Worm (Caenorhabditis elegans): Measurements from ENCODE around the gene flp-23.

Gene flp-23

DNA sequence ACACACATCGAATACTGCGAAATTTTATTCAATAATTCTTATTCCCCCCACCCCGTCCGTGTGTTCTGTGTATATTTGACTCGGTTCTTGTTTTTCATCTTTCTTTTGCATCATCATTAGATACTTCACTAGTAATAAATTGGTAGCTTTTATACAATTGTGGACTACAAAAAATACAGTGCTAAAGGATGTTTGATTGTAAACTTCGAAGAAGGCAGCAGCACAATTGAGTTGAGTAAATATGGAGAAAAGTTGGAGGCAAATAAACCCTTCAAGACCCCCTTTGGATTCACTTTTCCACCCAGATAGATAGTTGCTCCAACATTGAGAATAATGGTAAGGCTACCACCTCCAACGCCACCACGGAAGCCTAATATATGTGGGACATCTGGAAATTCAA lies 42.8 kb downstream of the flp-23 start, which contains the start of gene B0303.7:
TSS of gene B0303.7 (plus strand) at position 301 of the 400 bp plus-strand sequence.
- TF ChIP-seq pha-4 (tag; optimal IDR thresholded peaks at IDR 0.05) (peak; percentile 3), jun-1 (tag; optimal IDR thresholded peaks at IDR 0.05) (no peak)

DNA sequence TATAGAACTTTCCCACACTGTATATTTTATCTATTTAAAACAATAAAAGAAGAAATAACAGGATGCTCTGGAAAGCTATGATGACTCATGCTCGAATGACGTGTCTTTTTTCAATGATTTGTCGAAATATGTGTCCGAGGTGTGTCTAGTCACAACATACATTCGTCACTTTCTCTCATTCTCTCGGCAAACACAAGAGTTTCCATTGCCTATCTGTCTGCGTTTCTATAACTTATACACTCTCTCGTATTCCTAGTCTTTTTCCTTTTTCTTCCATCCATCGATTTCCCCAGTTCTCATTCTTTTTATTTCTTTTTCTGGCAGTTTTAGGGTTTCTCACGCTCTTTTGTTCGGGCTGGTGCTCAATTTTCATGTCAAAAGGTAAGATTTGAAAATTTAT lies 46.1 kb downstream of the flp-23 start:
- TF ChIP-seq nhr-77 (tag; optimal IDR thresholded peaks at IDR 0.05) = no peak
- no peak for TF ChIP-seq ztf-11 (tag; optimal IDR thresholded peaks at IDR 0.05)
- peak; percentile 36 for TF ChIP-seq elt-2 (tag; optimal IDR thresholded peaks at IDR 0.05)
- peak; percentile 53 for TF ChIP-seq nfya-1 (tag; optimal IDR thresholded peaks at IDR 0.05; ENCODE audit: insufficient read depth)
- peak; percentile 7 for TF ChIP-seq ceh-28 (tag; optimal IDR thresholded peaks at IDR 0.05)
- TF ChIP-seq jun-1 (tag; optimal IDR thresholded peaks at IDR 0.05) = peak; percentile 37
- TF ChIP-seq snpc-4 (tag; optimal IDR thresholded peaks at IDR 0.05) = no peak
- peak; percentile 16 for TF ChIP-seq nhr-23 (tag; optimal IDR thresholded peaks at IDR 0.05)
- no peak for TF ChIP-seq daf-12 (tag; optimal IDR thresholded peaks at IDR 0.05)
- no peak for TF ChIP-seq ztf-4 (tag; optimal IDR thresholded peaks at IDR 0.05)
- no peak for TF ChIP-seq ceh-9 (tag; optimal IDR thresholded peaks at IDR 0.05)
- TF ChIP-seq mdl-1 (tag; optimal IDR thresholded peaks at IDR 0.05) = no peak
- no peak for TF ChIP-seq nhr-76 (tag; optimal IDR thresholded peaks at IDR 0.05)
- peak; percentile 5 for TF ChIP-seq lin-15B (tag; optimal IDR thresholded peaks at IDR 0.05)
- TF ChIP-seq pqm-1 (tag; optimal IDR thresholded peaks at IDR 0.05) = peak; percentile 33
- TF ChIP-seq sea-2 (GFP tag; optimal IDR thresholded peaks at IDR 0.05) = no peak
- peak; percentile 38 for TF ChIP-seq fos-1 (tag; optimal IDR thresholded peaks at IDR 0.05)
- peak; percentile 38 for TF ChIP-seq pha-4 (tag; optimal IDR thresholded peaks at IDR 0.05)
- TF ChIP-seq aly-2 (tag; optimal IDR thresholded peaks at IDR 0.05) = no peak
- no peak for TF ChIP-seq lin-39 (tag; optimal IDR thresholded peaks at IDR 0.05)
- peak; percentile 2 for TF ChIP-seq skn-1 (tag; optimal IDR thresholded peaks at IDR 0.05)
- no peak for TF ChIP-seq zag-1 (tag; optimal IDR thresholded peaks at IDR 0.05)
- no peak for TF ChIP-seq fkh-10 (GFP tag; optimal IDR thresholded peaks at IDR 0.05)
- no peak for TF ChIP-seq elt-3 (tag; optimal IDR thresholded peaks at IDR 0.05)
- TF ChIP-seq egl-5 (tag; optimal IDR thresholded peaks at IDR 0.05) = no peak
- no peak for TF ChIP-seq ceh-16 (tag; optimal IDR thresholded peaks at IDR 0.05)
- TF ChIP-seq elt-1 (tag; optimal IDR thresholded peaks at IDR 0.05) = no peak

DNA sequence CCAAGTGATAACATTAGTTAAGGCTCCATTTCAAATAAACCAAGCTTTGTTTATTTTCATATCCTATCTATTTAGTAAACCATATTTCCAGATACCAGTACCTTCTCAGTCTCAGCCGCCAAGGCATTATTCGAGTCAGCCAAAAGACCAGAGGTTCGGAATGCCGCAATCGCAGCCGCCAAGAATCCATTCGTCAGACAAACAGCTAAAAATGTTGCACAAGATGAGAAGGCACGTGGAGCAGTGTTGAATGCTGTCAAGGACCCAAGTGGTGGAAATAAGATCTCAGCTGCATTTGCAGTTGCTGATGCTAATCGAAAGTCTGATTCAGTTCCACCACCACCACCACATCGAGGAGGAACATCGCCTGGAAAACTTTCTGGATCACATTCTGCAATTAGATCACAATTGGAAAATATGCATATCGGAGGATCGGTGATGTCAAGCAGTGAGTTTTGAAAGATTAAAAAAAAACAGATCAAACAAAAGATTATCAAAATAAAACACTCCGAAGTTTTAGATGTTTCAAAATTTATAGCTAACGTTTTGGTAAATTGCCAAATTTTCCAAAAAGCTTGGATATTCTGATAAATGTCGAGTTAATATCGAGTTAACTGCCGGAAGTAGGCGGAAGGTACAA lies 46.8 kb downstream of the flp-23 start:
- TF ChIP-seq hmg-11 (tag; optimal IDR thresholded peaks at IDR 0.05) (no peak), nhr-76 (tag; optimal IDR thresholded peaks at IDR 0.05) (no peak), nhr-43 (tag; optimal IDR thresholded peaks at IDR 0.05; ENCODE audit: poor library complexity, severe bottlenecking) (no peak), sea-2 (GFP tag; optimal IDR thresholded peaks at IDR 0.05) (no peak), unc-39 (tag; optimal IDR thresholded peaks at IDR 0.05) (no peak), jun-1 (tag; optimal IDR thresholded peaks at IDR 0.05) (no peak), ztf-4 (tag; optimal IDR thresholded peaks at IDR 0.05) (no peak), nhr-28 (tag; optimal IDR thresholded peaks at IDR 0.05) (no peak), ceh-28 (tag; optimal IDR thresholded peaks at IDR 0.05) (no peak), mml-1 (tag; optimal IDR thresholded peaks at IDR 0.05) (no peak), daf-12 (tag; optimal IDR thresholded peaks at IDR 0.05) (no peak), skn-1 (tag; optimal IDR thresholded peaks at IDR 0.05) (no peak), fos-1 (tag; optimal IDR thresholded peaks at IDR 0.05) (no peak), ceh-9 (tag; optimal IDR thresholded peaks at IDR 0.05) (no peak), nfya-1 (tag; optimal IDR thresholded peaks at IDR 0.05; ENCODE audit: insufficient read depth) (no peak), zag-1 (tag; optimal IDR thresholded peaks at IDR 0.05) (no peak), elt-3 (tag; optimal IDR thresholded peaks at IDR 0.05) (no peak), nhr-25 (tag; optimal IDR thresholded peaks at IDR 0.05) (no peak), pqm-1 (tag; optimal IDR thresholded peaks at IDR 0.05) (no peak)

DNA sequence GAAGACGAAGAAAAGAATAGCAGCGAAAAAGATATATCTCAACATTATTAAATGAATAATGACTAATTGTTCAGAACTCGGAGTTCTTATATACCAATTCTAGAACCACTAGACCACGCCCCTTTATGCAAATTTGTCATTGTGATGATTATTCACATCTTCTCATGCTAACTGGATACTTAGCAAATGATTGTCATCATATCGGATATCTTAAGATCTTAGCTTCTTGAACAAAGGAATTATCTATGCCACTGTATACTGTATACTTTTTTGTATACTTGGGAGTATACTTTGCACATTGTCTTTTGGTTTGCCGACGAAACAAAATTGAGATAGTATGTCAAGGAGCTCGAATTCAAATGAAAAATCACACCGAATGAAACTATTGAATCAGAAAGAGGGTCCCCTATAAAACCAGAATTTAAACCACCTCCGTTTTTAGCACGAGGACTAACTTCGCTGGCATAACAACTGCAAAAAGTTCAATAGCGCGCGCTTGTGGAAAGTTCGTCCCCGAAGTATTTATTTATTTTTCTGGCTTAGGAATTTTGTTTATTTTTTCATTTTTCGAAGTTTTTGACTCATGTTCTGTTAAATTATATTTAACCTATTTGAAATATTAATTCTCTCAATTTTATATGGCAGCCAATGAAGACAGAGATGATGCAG lies 49.9 kb downstream of the flp-23 start, which contains the start of the genes sdz-1 and vps-33.1:
TSS of gene sdz-1 (minus strand) at position 51 of the 669 bp plus-strand sequence.
TSS of gene vps-33.1 (plus strand) at position 639 of the 669 bp plus-strand sequence.
- TF ChIP-seq nhr-25 (tag; optimal IDR thresholded peaks at IDR 0.05) (peak; percentile 21), nhr-23 (tag; optimal IDR thresholded peaks at IDR 0.05) (peak; percentile 38), nhr-43 (tag; optimal IDR thresholded peaks at IDR 0.05; ENCODE audit: poor library complexity, severe bottlenecking) (peak; percentile 42), lin-15B (tag; optimal IDR thresholded peaks at IDR 0.05) (peak; percentile 86), nfya-1 (tag; optimal IDR thresholded peaks at IDR 0.05; ENCODE audit: insufficient read depth) (peak; percentile 83), fkh-2 (tag; optimal IDR thresholded peaks at IDR 0.05) (no peak), ceh-16 (tag; optimal IDR thresholded peaks at IDR 0.05) (no peak), lin-39 (tag; optimal IDR thresholded peaks at IDR 0.05) (peak; percentile 51), R02D3.7 (tag; optimal IDR thresholded peaks at IDR 0.05) (peak; percentile 27), snpc-4 (tag; optimal IDR thresholded peaks at IDR 0.05) (peak; percentile 53), fos-1 (tag; optimal IDR thresholded peaks at IDR 0.05) (no peak), fkh-10 (GFP tag; optimal IDR thresholded peaks at IDR 0.05) (no peak)
